Fruit fly (Drosophila melanogaster) Kc167 (cell line): ENCODE results near the gene Rad1.

Source experiments
- Myc ChIP-seq: fragments of >200 bp; optimal IDR thresholded peaks from 2 replicates; lab custom pipeline; 2017; ENCODE audit warnings: missing external identifiers
- Sin3A ChIP-seq: fragments of >200 bp; optimal IDR thresholded peaks from 2 replicates; lab custom pipeline; 2018; ENCODE audit warnings: missing external identifiers
- h ChIP-seq: fragments of >200 bp; optimal IDR thresholded peaks from 3 replicates; lab custom pipeline; 2018; ENCODE audit warnings: missing external identifiers
- insv ChIP-seq: fragments of >200 bp; optimal IDR thresholded peaks from 3 replicates; lab custom pipeline; 2018; ENCODE audit warnings: missing external identifiers
- psq ChIP-seq: fragments of >200 bp; optimal IDR thresholded peaks from 2 replicates; lab custom pipeline; 2017; ENCODE audit warnings: missing external identifiers
- ttk ChIP-seq: sonication (Bioruptor generic); optimal IDR thresholded peaks from 2 replicates; lab custom pipeline; 2017; ENCODE audit warnings: missing external identifiers

Rad1 gene

DNA sequence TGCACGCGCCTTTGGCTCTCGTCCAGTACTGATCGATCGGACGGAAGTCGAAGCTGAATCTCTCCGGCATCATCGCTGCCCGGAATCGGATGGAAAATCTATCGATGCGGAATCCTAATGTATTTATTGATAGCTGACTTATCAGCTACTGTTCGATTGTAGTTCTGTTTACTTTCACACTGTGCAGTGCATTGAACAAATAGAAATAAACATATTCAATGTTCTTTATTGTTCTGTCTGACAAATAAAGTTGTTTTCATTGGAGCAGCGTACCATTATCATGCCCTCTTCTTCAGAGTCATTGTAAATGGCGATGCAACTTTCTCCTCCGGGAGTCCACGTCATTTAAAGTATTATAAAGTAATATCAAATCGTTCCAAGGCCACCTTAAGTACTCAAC, 1.9 kb downstream of the Rad1 start, which contains the start of gene Cyp309a2:
Gene Cyp309a2 (minus strand): TSS at position 101 of the 400 bp plus-strand sequence.
- TF ChIP-seq h (lab: Kevin White, UChicago) (no peak), psq (lab: Kevin White, UChicago) (no peak), insv (lab: Kevin White, UChicago) (no peak), ttk (lab: Kevin White, UChicago) (no peak)

- no peak for TF ChIP-seq ttk (lab: Kevin White, UChicago)
- TF ChIP-seq Myc: no peak
- TF ChIP-seq Sin3A (lab: Kevin White, UChicago): no peak
- TF ChIP-seq h (lab: Kevin White, UChicago): no peak
- TF ChIP-seq insv (lab: Kevin White, UChicago): no peak
- TF ChIP-seq psq (lab: Kevin White, UChicago): no peak
Observed at dm6 chr2L:2564758-2565157, 10.1 kb downstream of the Rad1 start, which contains the start of gene Cyp309a1. Gene Cyp309a1, minus strand, starts transcription at chr2L:2564830.

dm6 chr2L:2552725-2553124, 22.1 kb downstream of the Rad1 start, which contains the start of gene CG3515:
Gene CG3515, minus strand, starts transcription at chr2L:2552825.
- no peak for TF ChIP-seq ttk (lab: Kevin White, UChicago)
- TF ChIP-seq Myc: no peak
- no peak for TF ChIP-seq h (lab: Kevin White, UChicago)
- TF ChIP-seq Sin3A (lab: Kevin White, UChicago): no peak
- no peak for TF ChIP-seq insv (lab: Kevin White, UChicago)
- TF ChIP-seq psq (lab: Kevin White, UChicago): no peak

- TF ChIP-seq insv (lab: Kevin White, UChicago) (no peak), psq (lab: Kevin White, UChicago) (no peak), h (lab: Kevin White, UChicago) (no peak), Sin3A (lab: Kevin White, UChicago) (no peak), ttk (lab: Kevin White, UChicago) (no peak), Myc (no peak)
Observed at dm6 chr2L:2542491-2542890, 32.4 kb downstream of the Rad1 start.

DNA sequence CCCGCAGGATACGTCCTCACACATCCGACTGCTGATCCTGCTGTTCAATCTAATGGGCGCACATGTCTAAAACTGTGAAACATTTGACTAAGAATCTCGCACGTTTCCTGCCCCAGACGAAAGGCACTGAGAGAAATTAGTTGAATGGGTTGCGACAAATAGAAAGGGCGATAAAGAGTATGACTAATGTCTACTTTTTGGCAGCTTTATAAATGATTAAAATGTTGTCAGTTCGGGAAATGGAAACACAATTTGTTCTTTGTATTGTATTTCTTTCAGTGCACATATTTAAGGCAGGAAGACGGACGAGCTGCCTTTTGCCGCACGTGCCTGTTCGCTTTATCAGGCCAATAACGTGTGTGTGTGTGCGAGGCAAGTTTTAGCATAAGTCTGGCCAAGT, 46.8 kb downstream of the Rad1 start:
- TF ChIP-seq Sin3A (lab: Kevin White, UChicago) (no peak), insv (lab: Kevin White, UChicago) (no peak), ttk (lab: Kevin White, UChicago) (no peak), psq (lab: Kevin White, UChicago) (no peak), Myc (no peak), h (lab: Kevin White, UChicago) (no peak)
